Fruit fly (Drosophila melanogaster) whole organism, embryonic: ENCODE measurements around the gene CG4301.
A peak's percentile ranks its signal among the peaks of the same experiment; 100 is the strongest.

Experiments used
- Awh ChIP-seq: fragments of 200-800 bp; sonication (Bioruptor generic); IDR thresholded peaks from 2 replicates; pipeline ENCODE4, ENCODE4 v1.3.6; 2022; ENCODE audit warnings: missing biosample characterization, missing genetic modification characterization
- Bgb ChIP-seq: fragments of 200-800 bp; sonication (Bioruptor generic); IDR thresholded peaks from 2 replicates; pipeline ENCODE4 v1.3.6; 2022; ENCODE audit warnings: missing biosample characterization, missing genetic modification characterization; ENCODE audit not compliant: partially characterized antibody
- BtbVII ChIP-seq: fragments of 200-800 bp; sonication (Bioruptor generic); optimal IDR thresholded peaks from 3 replicates; lab custom pipeline; 2017; ENCODE audit warnings: missing biosample characterization, mild to moderate bottlenecking, missing genetic modification characterization
- CG10147 ChIP-seq: fragments of 200-800 bp; sonication (Bioruptor generic); optimal IDR thresholded peaks from 2 replicates; lab custom pipeline; 2019; ENCODE audit warnings: missing biosample characterization, mild to moderate bottlenecking, missing genetic modification characterization, moderate library complexity
- CG1024 ChIP-seq: fragments of 200-800 bp; sonication (Bioruptor generic); IDR thresholded peaks from 2 replicates; pipeline ENCODE4 v1.3.6; 2022; ENCODE audit warnings: missing biosample characterization, missing genetic modification characterization
- CG10431 ChIP-seq: fragments of 200-800 bp; sonication (Bioruptor generic); optimal IDR thresholded peaks from 3 replicates; lab custom pipeline; 2018; ENCODE audit warnings: missing biosample characterization, mild to moderate bottlenecking, missing genetic modification characterization
- CG11504 ChIP-seq: fragments of 200-800 bp; sonication (Bioruptor generic); optimal IDR thresholded peaks from 3 replicates; lab custom pipeline; 2019; ENCODE audit warnings: missing biosample characterization, mild to moderate bottlenecking, missing genetic modification characterization, moderate library complexity
- CG12104 ChIP-seq: fragments of 200-800 bp; sonication (Bioruptor generic); optimal IDR thresholded peaks from 3 replicates; lab custom pipeline; 2016; ENCODE audit warnings: missing biosample characterization, missing genetic modification characterization
- CG12391 ChIP-seq: fragments of 200-800 bp; sonication (Bioruptor generic); optimal IDR thresholded peaks from 3 replicates; lab custom pipeline; 2018; ENCODE audit warnings: missing biosample characterization, mild to moderate bottlenecking, missing genetic modification characterization, moderate library complexity
- CG14710 ChIP-seq: fragments of 200-800 bp; sonication (Bioruptor generic); optimal IDR thresholded peaks from 3 replicates; lab custom pipeline; 2019; ENCODE audit warnings: missing biosample characterization, mild to moderate bottlenecking, missing genetic modification characterization, moderate library complexity
- CG15479 ChIP-seq: fragments of 200-800 bp; sonication (Bioruptor generic); optimal IDR thresholded peaks from 3 replicates; lab custom pipeline; 2019; ENCODE audit warnings: missing biosample characterization, mild to moderate bottlenecking, missing genetic modification characterization, moderate library complexity
- CG1603 ChIP-seq: fragments of 200-800 bp; sonication (Bioruptor generic); optimal IDR thresholded peaks from 2 replicates; lab custom pipeline; 2019; ENCODE audit warnings: missing biosample characterization, mild to moderate bottlenecking, missing genetic modification characterization, moderate library complexity
- CG16813 ChIP-seq: fragments of 200-800 bp; sonication (Bioruptor generic); IDR thresholded peaks from 3 replicates; pipeline ENCODE4 v1.3.6; 2022; ENCODE audit warnings: missing biosample characterization, missing genetic modification characterization; ENCODE audit not compliant: partially characterized antibody
- CG30403 ChIP-seq: fragments of 200-800 bp; sonication (Bioruptor generic); optimal IDR thresholded peaks from 3 replicates; lab custom pipeline; 2016; ENCODE audit warnings: missing biosample characterization, missing genetic modification characterization
- CG33557 ChIP-seq: fragments of 200-800 bp; sonication (Bioruptor generic); optimal IDR thresholded peaks from 2 replicates; lab custom pipeline; 2019; ENCODE audit warnings: missing biosample characterization, mild to moderate bottlenecking, missing genetic modification characterization, moderate library complexity
- CG34224 ChIP-seq: fragments of 200-800 bp; sonication (Bioruptor generic); IDR thresholded peaks from 3 replicates; pipeline ENCODE4 v1.3.6; 2022; ENCODE audit warnings: missing biosample characterization, missing genetic modification characterization; ENCODE audit not compliant: partially characterized antibody
- CG34376 ChIP-seq: fragments of 200-800 bp; sonication (Bioruptor generic); optimal IDR thresholded peaks from 2 replicates; lab custom pipeline; 2018; ENCODE audit warnings: missing biosample characterization, mild to moderate bottlenecking, missing genetic modification characterization
- CG7963 ChIP-seq: fragments of 200-800 bp; sonication (Bioruptor generic); IDR thresholded peaks from 3 replicates; pipeline ENCODE4 v1.3.6; 2022; ENCODE audit warnings: missing biosample characterization, missing genetic modification characterization; ENCODE audit not compliant: partially characterized antibody
- CG8089 ChIP-seq: fragments of 200-800 bp; sonication (Bioruptor generic); optimal IDR thresholded peaks from 3 replicates; lab custom pipeline; 2016; ENCODE audit warnings: missing biosample characterization, missing genetic modification characterization
- CG8290 ChIP-seq, 3 experiments: fragments of 200-800 bp; sonication (Bioruptor generic); optimal IDR thresholded peaks; 2 replicates each; lab custom pipeline; 2016 to 2019; ENCODE audit warnings: missing biosample characterization in 3 of 3, missing genetic modification characterization in 3 of 3, mild to moderate bottlenecking in 2 of 3, moderate library complexity in 1 of 3
- CTCF ChIP-seq: fragments of 200-800 bp; sonication (Bioruptor generic); optimal IDR thresholded peaks from 2 replicates; lab custom pipeline; 2017; ENCODE audit warnings: missing biosample characterization, mild to moderate bottlenecking, missing genetic modification characterization, moderate library complexity
- CkIIα-i1 ChIP-seq: fragments of 200-800 bp; sonication (Bioruptor generic); IDR thresholded peaks from 2 replicates; pipeline ENCODE4 v1.3.6; 2022; ENCODE audit warnings: missing biosample characterization, missing genetic modification characterization
- Fer1 ChIP-seq: fragments of 200-800 bp; sonication (Bioruptor generic); optimal IDR thresholded peaks from 2 replicates; lab custom pipeline; 2017; ENCODE audit warnings: missing biosample characterization, mild to moderate bottlenecking, missing genetic modification characterization
- Fer2 ChIP-seq: fragments of 200-800 bp; sonication (Bioruptor generic); optimal IDR thresholded peaks from 2 replicates; lab custom pipeline; 2018; ENCODE audit warnings: missing biosample characterization, mild to moderate bottlenecking, missing genetic modification characterization, moderate library complexity
- HmgD ChIP-seq: fragments of 200-800 bp; sonication (Bioruptor generic); optimal IDR thresholded peaks from 3 replicates; lab custom pipeline; 2016; ENCODE audit warnings: missing biosample characterization, missing genetic modification characterization
- MBD-R2 ChIP-seq: fragments of 200-800 bp; sonication (Bioruptor generic); IDR thresholded peaks from 2 replicates; pipeline ENCODE4 v1.3.6; 2022; ENCODE audit warnings: missing biosample characterization, missing genetic modification characterization
- Med ChIP-seq: fragments of 200-800 bp; sonication (Bioruptor generic); peaks from one replicate; lab custom pipeline; 2016; ENCODE audit warnings: missing biosample characterization, missing genetic modification characterization, mild to moderate bottlenecking, inconsistent platforms, moderate library complexity
- Mrtf ChIP-seq: fragments of 200-800 bp; sonication (Bioruptor generic); IDR thresholded peaks from 3 replicates; pipeline ENCODE4 v1.3.6; 2022; ENCODE audit warnings: missing biosample characterization, missing genetic modification characterization
- Oli ChIP-seq: fragments of 200-800 bp; sonication (Bioruptor generic); optimal IDR thresholded peaks from 2 replicates; lab custom pipeline; 2018; ENCODE audit warnings: missing biosample characterization, mild to moderate bottlenecking, missing genetic modification characterization, moderate library complexity
- Opbp ChIP-seq: fragments of 200-800 bp; sonication (Bioruptor generic); IDR thresholded peaks from 3 replicates; pipeline ENCODE4 v1.3.6; 2022; ENCODE audit warnings: missing biosample characterization, missing genetic modification characterization; ENCODE audit not compliant: partially characterized antibody
- Ssrp ChIP-seq: fragments of 200-800 bp; sonication (Bioruptor generic); optimal IDR thresholded peaks from 2 replicates; lab custom pipeline; 2018; ENCODE audit warnings: missing biosample characterization, mild to moderate bottlenecking, missing genetic modification characterization, moderate library complexity
- cg ChIP-seq: fragments of 200-800 bp; sonication (Bioruptor generic); optimal IDR thresholded peaks from 3 replicates; lab custom pipeline; 2019; ENCODE audit warnings: missing biosample characterization, mild to moderate bottlenecking, missing genetic modification characterization, moderate library complexity
- chinmo ChIP-seq: fragments of 200-800 bp; sonication (Bioruptor generic); IDR thresholded peaks from 4 replicates; pipeline ENCODE4 v1.3.6; 2022; ENCODE audit warnings: missing biosample characterization, missing genetic modification characterization; ENCODE audit not compliant: partially characterized antibody
- crol ChIP-seq: fragments of 200-800 bp; sonication (Bioruptor generic); IDR thresholded peaks from 2 replicates; pipeline ENCODE4 v1.3.6; 2022; ENCODE audit warnings: missing biosample characterization, missing genetic modification characterization
- dan ChIP-seq: fragments of 200-800 bp; sonication (Bioruptor generic); IDR thresholded peaks from 2 replicates; pipeline ENCODE4 v1.3.6; 2022; ENCODE audit warnings: missing biosample characterization, missing genetic modification characterization
- ewg ChIP-seq: fragments of 200-800 bp; sonication (Bioruptor generic); optimal IDR thresholded peaks from 3 replicates; lab custom pipeline; 2017; ENCODE audit warnings: mild to moderate bottlenecking, missing biosample characterization, missing genetic modification reagents, missing genetic modification characterization
- insv ChIP-seq, 2 experiments: fragments of 200-800 bp; sonication (Bioruptor generic); optimal IDR thresholded peaks; 3 replicates each; lab custom pipeline; 2016 to 2018; ENCODE audit warnings: missing biosample characterization in 2 of 2, missing genetic modification characterization in 2 of 2
- lab ChIP-seq: fragments of 200-800 bp; sonication (Bioruptor generic); optimal IDR thresholded peaks from 3 replicates; lab custom pipeline; 2017; ENCODE audit warnings: missing biosample characterization, missing genetic modification characterization, mild to moderate bottlenecking, moderate library complexity, missing genetic modification reagents
- lilli ChIP-seq: fragments of 200-800 bp; sonication (Bioruptor generic); optimal IDR thresholded peaks from 3 replicates; lab custom pipeline; 2016; ENCODE audit warnings: missing biosample characterization, missing genetic modification characterization
- mirr ChIP-seq: fragments of 200-800 bp; sonication (Bioruptor generic); optimal IDR thresholded peaks from 3 replicates; lab custom pipeline; 2018; ENCODE audit warnings: missing biosample characterization, mild to moderate bottlenecking, missing genetic modification characterization
- odd ChIP-seq: fragments of 200-800 bp; sonication (Bioruptor generic); optimal IDR thresholded peaks from 2 replicates; lab custom pipeline; 2017; ENCODE audit warnings: missing biosample characterization, mild to moderate bottlenecking, missing genetic modification characterization
- pho ChIP-seq: fragments of 200-800 bp; sonication (Bioruptor generic); optimal IDR thresholded peaks from 2 replicates; lab custom pipeline; 2016; ENCODE audit warnings: missing biosample characterization, missing genetic modification characterization
- ssp ChIP-seq: fragments of 200-800 bp; sonication (Bioruptor generic); IDR thresholded peaks from 2 replicates; pipeline ENCODE4 v1.3.6; 2022; ENCODE audit warnings: missing biosample characterization, missing genetic modification characterization
- tio ChIP-seq: fragments of 200-800 bp; sonication (Bioruptor generic); optimal IDR thresholded peaks from 2 replicates; lab custom pipeline; 2017; ENCODE audit warnings: missing biosample characterization, missing genetic modification characterization, inconsistent platforms
- vnd ChIP-seq: fragments of 200-800 bp; sonication (Bioruptor generic); IDR thresholded peaks from 3 replicates; pipeline ENCODE4 v1.3.6; 2022; ENCODE audit warnings: missing biosample characterization, missing genetic modification characterization; ENCODE audit not compliant: partially characterized antibody
- zen2 ChIP-seq: fragments of 200-800 bp; sonication (Bioruptor generic); IDR thresholded peaks from 3 replicates; pipeline ENCODE4 v1.3.6; 2022; ENCODE audit warnings: missing biosample characterization, missing genetic modification characterization; ENCODE audit not compliant: partially characterized antibody

CG4301 gene

DNA sequence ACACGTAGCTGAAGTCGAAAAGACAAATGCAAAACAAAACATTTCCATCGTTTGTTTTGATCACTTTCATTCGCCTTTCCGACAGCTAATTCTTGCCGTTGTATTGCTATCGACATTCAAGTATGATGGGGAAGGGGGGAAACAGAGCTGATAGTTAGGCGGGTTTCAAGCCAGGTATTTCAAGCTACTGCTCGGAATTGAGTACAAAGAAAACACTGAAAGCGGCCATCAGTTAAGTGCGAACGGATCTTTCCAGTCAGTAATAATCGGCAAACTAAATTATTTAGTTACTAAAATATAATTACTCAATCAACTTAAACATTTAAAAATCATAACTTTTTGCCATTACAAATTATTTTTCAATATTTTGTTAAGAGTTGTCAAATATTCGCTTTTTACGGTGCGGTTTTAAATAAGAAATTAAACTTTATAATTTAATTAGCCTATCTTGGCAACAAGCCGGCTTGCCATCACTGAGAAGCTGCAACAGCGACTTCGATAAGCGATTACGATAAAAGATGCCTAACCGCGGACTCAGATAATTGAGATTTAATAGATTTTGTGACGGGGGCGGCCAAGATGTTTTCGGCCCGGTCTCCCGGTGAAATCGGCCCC, 22.6 kb downstream of the CG4301 start (continued):
- TF ChIP-seq Fer1 (peak; percentile 14), odd (GFP tag; lab: Kevin White, UChicago) (no peak), Oli (tag; lab: Kevin White, UChicago) (peak; percentile 32), ssp (peak; percentile 14; the same call in 1 of the 2 replicates), Ssrp (tag; lab: Kevin White, UChicago) (peak; percentile 11), CG7963 (GFP tag; lab: Robert Waterston, UW) (no peak)

DNA sequence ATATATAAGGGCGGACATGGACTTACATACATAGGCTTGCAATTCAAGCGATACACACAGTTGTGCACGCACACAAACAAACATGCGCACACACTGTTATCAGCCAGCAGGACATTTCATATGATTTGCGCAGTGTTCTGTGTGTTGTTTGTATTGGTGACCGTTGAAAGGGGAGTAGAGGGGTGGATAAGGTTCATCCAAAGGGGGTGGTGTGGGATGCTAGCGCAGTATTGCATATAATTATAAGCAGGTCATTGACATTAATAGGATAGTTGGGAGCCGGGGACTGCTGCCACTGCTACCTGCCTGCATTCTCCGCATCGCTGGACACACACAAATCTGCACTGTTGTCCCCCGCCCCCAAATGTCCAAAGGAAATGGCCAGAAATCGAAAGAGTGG, 23.2 kb downstream of the CG4301 start:
- no peak for TF ChIP-seq HmgD (GFP tag; lab: Kevin White, UChicago)
- peak; percentile 28 for TF ChIP-seq CG15479 (GFP tag; lab: Kevin White, UChicago)
- peak; percentile 5 for TF ChIP-seq ewg (GFP tag; lab: Kevin White, UChicago)
- TF ChIP-seq cg (GFP tag; lab: Kevin White, UChicago): peak; percentile 40
- TF ChIP-seq CG12391 (tag; lab: Kevin White, UChicago): no peak
- TF ChIP-seq CG33557 (GFP tag; lab: Kevin White, UChicago): no peak
- TF ChIP-seq chinmo (GFP tag; lab: Robert Waterston, UW): 0 out of 4 replicates have a peak, but pooled peaks have one; percentile 35
- peak; percentile 58 for TF ChIP-seq crol (GFP tag; lab: Robert Waterston, UW)
- TF ChIP-seq CG11504 (tag; lab: Kevin White, UChicago): no peak

DNA sequence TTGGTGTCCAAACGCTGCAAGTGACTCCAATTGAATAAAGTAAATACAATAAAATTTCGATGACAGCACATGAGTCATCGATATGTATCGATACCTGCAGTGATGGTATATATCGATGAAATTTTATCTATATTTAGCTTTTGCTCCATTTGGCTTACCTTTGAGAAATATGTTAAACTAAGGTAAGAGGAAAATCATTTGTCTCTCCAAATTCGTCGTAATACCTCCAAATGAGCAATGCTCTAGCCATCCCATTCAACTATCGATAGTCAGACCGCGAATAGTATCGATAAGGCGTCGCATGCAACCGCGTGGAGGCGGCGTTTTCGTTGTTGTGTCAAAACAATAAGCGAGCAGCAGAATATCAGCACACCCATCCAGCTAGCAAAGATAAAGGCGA, 35.9 kb downstream of the CG4301 start, which contains the start of the genes Cdc50 and rngo:
Gene Cdc50, minus strand, starts transcription at position 52 of the 400 bp plus-strand sequence.
Gene rngo, plus strand, starts transcription at position 189 of the 400 bp plus-strand sequence.
- peak; percentile 46 for TF ChIP-seq CTCF (GFP tag; lab: Kevin White, UChicago)
- peak; percentile 31 for TF ChIP-seq CG8290 (GFP tag; optimal IDR thresholded peaks at IDR 0.05; lab: Kevin White, UChicago)
- TF ChIP-seq CG8290 (tag; optimal IDR thresholded peaks at IDR 0.05; lab: Kevin White, UChicago): peak in 1 of 2 experiments; percentile 29
- TF ChIP-seq Fer2 (tag; lab: Kevin White, UChicago): no peak
- no peak for TF ChIP-seq CG10147 (GFP tag; lab: Kevin White, UChicago)
- peak; percentile 43 for TF ChIP-seq CG30403
- peak; percentile 29 for TF ChIP-seq lilli (GFP tag; lab: Kevin White, UChicago)
- no peak for TF ChIP-seq tio
- peak; percentile 1 for TF ChIP-seq BtbVII
- peak; percentile 51 for TF ChIP-seq CG34376 (GFP tag; lab: Kevin White, UChicago)
- no peak for TF ChIP-seq dan (GFP tag; lab: Robert Waterston, UW)
- TF ChIP-seq pho (GFP tag; lab: Kevin White, UChicago): peak; percentile 22
- no peak for TF ChIP-seq lab (GFP tag; lab: Kevin White, UChicago)
- no peak for TF ChIP-seq mirr (GFP tag; lab: Kevin White, UChicago)
- TF ChIP-seq zen2 (GFP tag; lab: Robert Waterston, UW): peak; percentile 90
- no peak for TF ChIP-seq CG1603 (tag; lab: Kevin White, UChicago)
- no peak for TF ChIP-seq CkIIα-i1 (GFP tag; lab: Robert Waterston, UW)
- TF ChIP-seq insv (GFP tag; optimal IDR thresholded peaks at IDR 0.05; lab: Kevin White, UChicago): peak in 1 of 2 experiments; percentile 37
- no peak for TF ChIP-seq Mrtf (GFP tag; lab: Robert Waterston, UW)
- TF ChIP-seq Bgb (GFP tag; lab: Robert Waterston, UW): peak; percentile 93
- no peak for TF ChIP-seq CG8089 (GFP tag; lab: Kevin White, UChicago)
- peak; percentile 99 for TF ChIP-seq vnd (GFP tag; lab: Robert Waterston, UW)
- TF ChIP-seq CG10431 (GFP tag; lab: Kevin White, UChicago): no peak
- TF ChIP-seq Opbp (GFP tag; lab: Robert Waterston, UW): peak; percentile 91
- peak; percentile 48 for TF ChIP-seq MBD-R2 (GFP tag; lab: Robert Waterston, UW)
- TF ChIP-seq CG34224 (GFP tag; lab: Robert Waterston, UW): peak; percentile 98
- TF ChIP-seq CG12104: peak; percentile 1
- no peak for TF ChIP-seq Awh
- peak; percentile 92 for TF ChIP-seq CG14710
- TF ChIP-seq Med (GFP tag; lab: Kevin White, UChicago): peak; percentile 86
- no peak for TF ChIP-seq CG1024 (GFP tag; lab: Robert Waterston, UW)
- TF ChIP-seq CG16813 (GFP tag; lab: Robert Waterston, UW): peak; percentile 99
